Worm (Caenorhabditis elegans): Measurements from ENCODE around the gene srlf-7.

The srlf-7 gene

DNA sequence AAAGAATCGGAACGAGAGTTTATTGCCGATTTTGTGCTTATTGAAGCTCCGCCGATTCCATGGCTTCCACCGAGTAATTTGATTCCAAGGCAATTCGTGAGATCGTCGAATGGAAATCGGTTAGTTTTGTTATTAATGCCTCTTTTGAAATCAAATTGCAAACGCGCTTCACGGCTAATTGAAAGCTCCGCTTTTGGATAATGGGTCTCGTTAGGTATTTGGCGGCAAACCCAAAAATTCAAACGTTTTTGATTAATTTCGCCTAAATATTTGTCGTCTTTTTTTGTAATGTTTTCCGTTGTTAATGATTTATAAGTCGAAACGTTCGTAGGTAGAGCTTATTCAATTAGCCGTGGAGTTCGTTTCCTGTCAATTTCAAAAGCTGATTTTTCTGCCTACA lies 29.5 kb upstream of the srlf-7 start:
- no peak for TF ChIP-seq med-1 (GFP tag; optimal IDR thresholded peaks at IDR 0.05; ENCODE audit: insufficient read depth)
- TF ChIP-seq klf-2 (GFP tag; conservative IDR thresholded peaks at IDR 0.05): no peak
- TF ChIP-seq ztf-29 (GFP tag; IDR thresholded peaks at IDR 0.05): no peak

DNA sequence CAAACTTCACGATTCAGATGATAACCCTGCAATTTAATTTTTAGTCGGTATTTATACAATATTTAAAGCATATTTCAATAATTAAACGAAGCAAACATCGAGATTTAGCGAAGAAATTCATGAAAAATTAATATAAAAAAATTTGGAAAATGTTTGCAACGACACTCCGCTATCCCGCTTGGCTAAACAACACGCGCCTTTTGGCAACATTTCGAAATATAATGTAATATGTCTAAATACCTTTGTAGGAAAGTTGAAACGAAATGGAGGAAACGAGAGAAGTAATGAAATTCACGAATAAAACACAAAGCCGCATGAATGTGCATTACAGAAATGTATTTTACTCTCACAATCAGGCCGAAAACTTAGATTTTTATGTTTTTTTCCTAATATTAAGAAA lies 23.4 kb upstream of the srlf-7 start, which contains the start of gene rpc-1:
Gene rpc-1, minus strand, starts transcription at position 26 of the 400 bp plus-strand sequence.
- no peak for TF ChIP-seq ref-1 (GFP tag; conservative IDR thresholded peaks at IDR 0.05)
- TF ChIP-seq T22C8.4 (GFP tag; IDR thresholded peaks at IDR 0.05): no peak
- TF ChIP-seq tab-1 (GFP tag; IDR thresholded peaks at IDR 0.05): no peak
- TF ChIP-seq ztf-23 (GFP tag; IDR thresholded peaks at IDR 0.05): no peak
- no peak for TF ChIP-seq klf-2 (GFP tag; conservative IDR thresholded peaks at IDR 0.05)
- TF ChIP-seq ztf-29 (GFP tag; IDR thresholded peaks at IDR 0.05): no peak
- TF ChIP-seq cog-1 (tag; optimal IDR thresholded peaks at IDR 0.05): no peak
- TF ChIP-seq flt-1 (GFP tag; IDR thresholded peaks at IDR 0.05): no peak
- no peak for TF ChIP-seq med-1 (GFP tag; optimal IDR thresholded peaks at IDR 0.05; ENCODE audit: insufficient read depth)

DNA sequence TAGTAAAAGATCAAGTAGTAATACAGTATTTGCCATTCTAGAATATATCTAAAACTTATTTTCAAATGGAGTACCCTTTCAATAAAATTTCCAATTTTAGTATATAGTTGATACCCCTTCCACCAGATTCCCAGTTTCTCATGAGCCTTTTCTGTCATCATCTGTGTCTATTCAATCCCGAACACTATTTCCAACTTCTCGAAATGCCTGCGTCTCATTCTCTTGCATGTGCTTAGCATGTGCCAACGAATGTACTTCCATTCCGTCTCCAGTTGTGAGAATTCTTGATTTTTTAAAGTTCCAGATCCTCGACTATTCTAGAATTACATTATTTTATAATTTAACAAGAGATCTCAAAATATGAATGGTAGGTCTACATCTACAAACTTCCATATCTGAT lies 22.5 kb upstream of the srlf-7 start, which contains the start of gene C42D4.18:
Gene C42D4.18, plus strand, starts transcription at position 231 of the 400 bp plus-strand sequence.
- no peak for TF ChIP-seq flt-1 (GFP tag; IDR thresholded peaks at IDR 0.05)
- TF ChIP-seq klf-2 (GFP tag; conservative IDR thresholded peaks at IDR 0.05): no peak
- TF ChIP-seq T22C8.4 (GFP tag; IDR thresholded peaks at IDR 0.05): no peak
- TF ChIP-seq ref-1 (GFP tag; conservative IDR thresholded peaks at IDR 0.05): no peak
- TF ChIP-seq cog-1 (tag; optimal IDR thresholded peaks at IDR 0.05): no peak
- TF ChIP-seq med-1 (GFP tag; optimal IDR thresholded peaks at IDR 0.05; ENCODE audit: insufficient read depth): no peak
- no peak for TF ChIP-seq tab-1 (GFP tag; IDR thresholded peaks at IDR 0.05)
- no peak for TF ChIP-seq ztf-23 (GFP tag; IDR thresholded peaks at IDR 0.05)
- TF ChIP-seq ztf-29 (GFP tag; IDR thresholded peaks at IDR 0.05): no peak

DNA sequence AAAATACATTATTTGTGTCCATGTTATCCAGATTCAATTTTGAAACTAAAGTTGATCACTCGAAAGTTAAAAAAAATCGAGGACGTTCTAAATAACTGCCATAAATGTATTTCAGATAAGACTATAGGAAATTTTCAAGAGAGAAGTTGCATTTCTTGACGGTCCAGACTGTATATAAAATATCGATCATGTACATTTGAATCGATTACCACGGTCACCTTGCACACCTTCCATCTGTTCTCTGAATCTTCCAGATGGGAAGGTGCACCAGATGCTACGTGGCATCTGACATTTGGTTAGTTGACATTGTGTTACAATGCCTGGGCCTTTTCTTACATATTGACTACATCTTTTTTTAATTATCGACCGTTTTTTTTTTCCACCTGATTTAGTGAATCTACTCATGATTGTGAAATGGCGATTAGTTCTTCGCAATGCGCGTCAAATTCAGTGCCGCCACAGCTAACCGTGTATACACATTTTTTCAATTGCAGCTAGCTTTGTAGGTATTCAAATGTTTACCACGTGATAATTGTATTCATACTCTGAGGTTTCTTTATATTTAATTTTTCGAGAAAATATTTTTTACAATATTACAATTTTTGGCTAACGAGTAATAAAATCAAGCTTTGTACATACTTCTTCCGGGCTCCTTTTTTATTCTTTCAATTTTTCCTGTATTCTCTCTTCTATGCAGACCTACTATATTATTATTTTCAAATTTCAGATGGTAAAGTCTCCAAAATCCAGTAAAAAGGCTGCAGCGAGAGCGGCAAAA lies 20.9 kb upstream of the srlf-7 start, which contains the start of gene skr-16:
Gene skr-16, plus strand, starts transcription at position 728 of the 778 bp plus-strand sequence.
- TF ChIP-seq ztf-23 (GFP tag; IDR thresholded peaks at IDR 0.05) (no peak), tab-1 (GFP tag; IDR thresholded peaks at IDR 0.05) (no peak), klf-2 (GFP tag; conservative IDR thresholded peaks at IDR 0.05) (no peak), flt-1 (GFP tag; IDR thresholded peaks at IDR 0.05) (no peak), T22C8.4 (GFP tag; IDR thresholded peaks at IDR 0.05) (no peak), med-1 (GFP tag; optimal IDR thresholded peaks at IDR 0.05; ENCODE audit: insufficient read depth) (no peak), cog-1 (tag; optimal IDR thresholded peaks at IDR 0.05) (no peak), ztf-29 (GFP tag; IDR thresholded peaks at IDR 0.05) (no peak), ref-1 (GFP tag; conservative IDR thresholded peaks at IDR 0.05) (no peak)

DNA sequence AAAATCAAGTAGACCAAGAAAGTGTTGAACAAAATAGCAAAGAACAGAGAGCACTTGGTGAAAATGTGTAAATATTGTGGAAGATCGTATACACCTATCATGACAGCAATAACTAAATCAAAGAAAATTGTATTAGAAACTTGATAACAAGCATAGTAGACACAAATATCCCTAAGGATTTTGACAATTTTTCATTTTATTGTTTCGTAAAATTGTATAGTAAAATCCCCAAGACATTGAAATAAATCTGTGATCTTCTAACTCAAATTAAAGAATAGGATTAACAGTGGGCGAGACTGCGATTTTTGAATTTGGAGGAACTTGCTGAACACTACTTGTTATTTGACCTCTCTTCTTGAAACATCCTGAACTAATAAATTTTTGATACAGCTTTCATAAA lies 17.9 kb upstream of the srlf-7 start, which contains the start of gene str-220:
Gene str-220, minus strand, starts transcription at position 101 of the 400 bp plus-strand sequence.
- TF ChIP-seq T22C8.4 (GFP tag; IDR thresholded peaks at IDR 0.05) (no peak), med-1 (GFP tag; optimal IDR thresholded peaks at IDR 0.05; ENCODE audit: insufficient read depth) (no peak)

DNA sequence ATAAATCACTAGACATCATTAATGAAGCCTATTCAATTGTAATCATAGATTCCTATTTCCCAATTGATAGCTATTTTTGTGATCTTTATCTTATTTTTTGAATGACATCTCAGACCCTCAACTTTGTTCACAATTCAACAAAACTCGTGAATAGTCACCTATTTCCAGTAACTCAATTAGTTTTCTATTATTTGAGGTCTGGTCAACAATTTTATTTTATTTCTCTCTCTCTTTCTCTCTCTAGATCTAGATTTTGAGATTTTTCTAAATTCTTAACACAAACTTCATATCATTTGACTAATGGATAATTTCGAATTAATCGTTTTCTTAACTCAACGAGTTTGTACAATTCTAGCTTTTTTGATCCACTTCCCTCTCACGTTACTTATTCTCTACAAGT lies 15.6 kb upstream of the srlf-7 start, which contains the start of gene str-1:
Gene str-1, plus strand, starts transcription at position 301 of the 400 bp plus-strand sequence.
- TF ChIP-seq cog-1 (tag; optimal IDR thresholded peaks at IDR 0.05) (no peak), ztf-29 (GFP tag; IDR thresholded peaks at IDR 0.05) (no peak), tab-1 (GFP tag; IDR thresholded peaks at IDR 0.05) (no peak), flt-1 (GFP tag; IDR thresholded peaks at IDR 0.05) (no peak), T22C8.4 (GFP tag; IDR thresholded peaks at IDR 0.05) (no peak), ztf-23 (GFP tag; IDR thresholded peaks at IDR 0.05) (no peak), klf-2 (GFP tag; conservative IDR thresholded peaks at IDR 0.05) (no peak), ref-1 (GFP tag; conservative IDR thresholded peaks at IDR 0.05) (no peak), med-1 (GFP tag; optimal IDR thresholded peaks at IDR 0.05; ENCODE audit: insufficient read depth) (no peak)

DNA sequence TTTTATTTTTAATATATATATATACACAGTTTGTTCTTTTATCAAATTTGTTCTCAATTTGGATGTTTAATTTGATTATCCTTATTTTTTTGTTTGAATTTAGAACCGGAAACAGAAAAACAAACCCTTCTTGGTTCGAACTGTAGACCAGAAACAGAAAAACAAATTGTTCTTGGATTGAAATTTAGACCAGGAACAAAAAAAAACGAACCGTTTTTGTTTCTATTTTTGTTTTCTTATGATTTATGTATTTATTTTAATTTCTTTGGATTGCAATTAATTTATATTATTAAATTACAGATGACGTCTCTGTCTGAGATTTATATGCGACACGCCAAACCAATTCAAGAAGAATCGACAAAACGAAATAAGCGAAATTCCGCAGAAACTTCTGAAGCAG lies 13.7 kb upstream of the srlf-7 start, which contains the start of gene C42D4.19:
Gene C42D4.19, plus strand, starts transcription at position 301 of the 400 bp plus-strand sequence.
- no peak for TF ChIP-seq med-1 (GFP tag; optimal IDR thresholded peaks at IDR 0.05; ENCODE audit: insufficient read depth)
- no peak for TF ChIP-seq ref-1 (GFP tag; conservative IDR thresholded peaks at IDR 0.05)
- TF ChIP-seq flt-1 (GFP tag; IDR thresholded peaks at IDR 0.05): no peak
- no peak for TF ChIP-seq ztf-29 (GFP tag; IDR thresholded peaks at IDR 0.05)
- TF ChIP-seq T22C8.4 (GFP tag; IDR thresholded peaks at IDR 0.05): no peak
- no peak for TF ChIP-seq klf-2 (GFP tag; conservative IDR thresholded peaks at IDR 0.05)
- no peak for TF ChIP-seq cog-1 (tag; optimal IDR thresholded peaks at IDR 0.05)
- no peak for TF ChIP-seq tab-1 (GFP tag; IDR thresholded peaks at IDR 0.05)
- no peak for TF ChIP-seq ztf-23 (GFP tag; IDR thresholded peaks at IDR 0.05)

DNA sequence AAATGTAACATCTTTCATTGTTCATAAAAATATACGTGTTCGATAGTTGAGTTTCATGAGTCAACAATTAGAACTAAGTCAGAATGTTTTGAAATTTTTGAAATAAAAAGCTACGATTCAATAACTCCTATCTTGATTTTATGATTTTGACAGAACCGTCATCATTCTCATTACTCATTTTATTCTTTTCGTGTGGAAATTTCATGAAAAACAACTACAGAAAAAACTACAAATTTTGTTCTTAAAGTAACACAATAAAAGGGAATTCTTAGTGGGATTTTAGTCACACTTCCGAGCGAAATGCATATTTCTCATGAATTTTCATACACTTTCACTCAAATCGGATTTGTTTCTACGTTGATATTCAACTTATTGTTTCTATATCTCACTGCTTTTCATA lies 12.2 kb upstream of the srlf-7 start, which contains the start of gene str-44:
Gene str-44, plus strand, starts transcription at position 301 of the 400 bp plus-strand sequence.
- TF ChIP-seq klf-2 (GFP tag; conservative IDR thresholded peaks at IDR 0.05) (no peak), med-1 (GFP tag; optimal IDR thresholded peaks at IDR 0.05; ENCODE audit: insufficient read depth) (no peak), flt-1 (GFP tag; IDR thresholded peaks at IDR 0.05) (no peak), cog-1 (tag; optimal IDR thresholded peaks at IDR 0.05) (no peak), ztf-23 (GFP tag; IDR thresholded peaks at IDR 0.05) (no peak), ztf-29 (GFP tag; IDR thresholded peaks at IDR 0.05) (no peak), tab-1 (GFP tag; IDR thresholded peaks at IDR 0.05) (no peak), ref-1 (GFP tag; conservative IDR thresholded peaks at IDR 0.05) (no peak), T22C8.4 (GFP tag; IDR thresholded peaks at IDR 0.05) (no peak)

DNA sequence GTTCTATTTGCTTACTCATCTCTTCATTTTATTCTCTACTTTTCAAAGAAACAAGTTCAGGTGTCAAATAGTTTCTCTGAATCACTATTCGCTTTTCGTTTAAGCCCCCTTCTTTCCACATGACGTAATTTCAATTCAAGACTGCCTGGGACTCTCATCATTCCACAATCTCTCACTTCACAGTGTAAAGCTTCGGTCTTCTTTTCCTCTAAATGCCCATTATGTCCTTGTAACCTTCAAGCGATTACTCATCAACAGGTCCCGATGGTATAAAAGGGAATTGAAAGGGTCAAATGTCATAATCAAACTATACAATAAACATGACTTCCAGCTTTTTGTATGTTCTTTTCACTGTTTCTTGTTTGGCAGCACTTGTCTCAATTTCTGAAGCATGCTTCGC lies 10.1 kb upstream of the srlf-7 start, which contains the start of gene C42D4.3:
Gene C42D4.3, plus strand, starts transcription at position 298 of the 400 bp plus-strand sequence.
- TF ChIP-seq ztf-29 (GFP tag; IDR thresholded peaks at IDR 0.05) (no peak), tab-1 (GFP tag; IDR thresholded peaks at IDR 0.05) (no peak), flt-1 (GFP tag; IDR thresholded peaks at IDR 0.05) (no peak), T22C8.4 (GFP tag; IDR thresholded peaks at IDR 0.05) (no peak), ref-1 (GFP tag; conservative IDR thresholded peaks at IDR 0.05) (no peak), ztf-23 (GFP tag; IDR thresholded peaks at IDR 0.05) (no peak), klf-2 (GFP tag; conservative IDR thresholded peaks at IDR 0.05) (no peak), med-1 (GFP tag; optimal IDR thresholded peaks at IDR 0.05; ENCODE audit: insufficient read depth) (no peak), cog-1 (tag; optimal IDR thresholded peaks at IDR 0.05) (no peak)

Data from whole organism, midembryonic.